Fruit fly (Drosophila melanogaster) whole organism, wandering third instar larva: ENCODE results near the gene Tmtc4.

Source experiments
- CG9705 ChIP-seq: fragments of 200-800 bp; sonication (Bioruptor generic); optimal IDR thresholded peaks from 2 replicates; lab custom pipeline; 2018; ENCODE audit warnings: missing biosample characterization, mild to moderate bottlenecking, missing genetic modification characterization
- CrebA ChIP-seq: fragments of 200-800 bp; sonication (Bioruptor generic); optimal IDR thresholded peaks from 2 replicates; lab custom pipeline; 2016; ENCODE audit warnings: missing biosample characterization, mild to moderate bottlenecking, missing genetic modification characterization, borderline replicate concordance
- Dfd ChIP-seq: fragments of >200 bp; optimal IDR thresholded peaks from 2 replicates; lab custom pipeline; 2017; ENCODE audit warnings: missing biosample characterization, missing genetic modification characterization
- GATAd ChIP-seq: sonication (Bioruptor generic); optimal IDR thresholded peaks from 2 replicates; lab custom pipeline; 2016; ENCODE audit warnings: missing biosample characterization, missing genetic modification characterization
- N ChIP-seq: fragments of >200 bp; optimal IDR thresholded peaks from 2 replicates; lab custom pipeline; 2018; ENCODE audit warnings: missing biosample characterization, missing external identifiers, missing genetic modification characterization
- OdsH ChIP-seq: fragments of 200-800 bp; sonication (Bioruptor generic); optimal IDR thresholded peaks from 2 replicates; lab custom pipeline; 2016; ENCODE audit warnings: missing biosample characterization, mild to moderate bottlenecking, missing genetic modification characterization
- Rel ChIP-seq, 2 experiments: fragments of 200-800 bp; sonication (Bioruptor generic) in 1 of 2; optimal IDR thresholded peaks; 2 replicates in 1 of 2; 3 replicates in 1 of 2; lab custom pipeline; 2016 to 2019; ENCODE audit warnings: mild to moderate bottlenecking in 2 of 2, missing biosample characterization in 2 of 2, missing genetic modification characterization in 2 of 2, moderate library complexity in 1 of 2
- lola ChIP-seq: fragments of >200 bp; optimal IDR thresholded peaks from 2 replicates; lab custom pipeline; 2017; ENCODE audit warnings: missing biosample characterization, missing genetic modification characterization
- usp ChIP-seq: fragments of >200 bp; optimal IDR thresholded peaks from 2 replicates; lab custom pipeline; 2017; ENCODE audit warnings: missing biosample characterization, missing genetic modification characterization

Tmtc4 gene

DNA sequence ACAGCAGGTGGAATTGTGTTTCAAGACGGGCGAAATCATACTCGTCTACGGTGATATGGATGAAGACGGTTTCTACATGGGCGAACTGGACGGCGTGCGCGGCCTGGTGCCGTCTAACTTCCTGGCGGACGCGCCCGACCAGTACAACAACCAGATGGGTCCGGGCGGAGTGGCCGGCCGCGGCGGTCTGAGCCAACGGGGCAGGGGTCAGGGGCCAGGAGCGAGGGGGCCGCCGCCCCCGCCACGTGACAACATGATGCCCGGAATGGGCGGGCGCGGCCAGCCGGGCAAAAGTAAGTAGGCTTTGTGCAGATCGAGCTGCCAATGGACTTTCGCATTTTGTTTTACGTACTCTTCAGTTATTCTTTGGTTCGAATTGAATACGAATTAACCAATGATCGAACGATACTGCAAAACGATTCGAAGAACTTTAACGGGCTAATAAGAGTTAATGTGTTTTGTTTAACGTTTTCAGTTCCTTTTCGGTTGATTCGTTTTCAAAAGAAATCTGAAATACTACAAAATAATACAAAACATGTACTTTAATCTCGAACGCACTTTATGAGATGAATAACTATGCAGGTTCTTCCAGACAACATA lies 42.3 kb downstream of the Tmtc4 start:
- TF ChIP-seq Dfd (GFP tag; lab: Kevin White, UChicago) (peak; percentile 99), OdsH (GFP tag; lab: Kevin White, UChicago) (no peak)

DNA sequence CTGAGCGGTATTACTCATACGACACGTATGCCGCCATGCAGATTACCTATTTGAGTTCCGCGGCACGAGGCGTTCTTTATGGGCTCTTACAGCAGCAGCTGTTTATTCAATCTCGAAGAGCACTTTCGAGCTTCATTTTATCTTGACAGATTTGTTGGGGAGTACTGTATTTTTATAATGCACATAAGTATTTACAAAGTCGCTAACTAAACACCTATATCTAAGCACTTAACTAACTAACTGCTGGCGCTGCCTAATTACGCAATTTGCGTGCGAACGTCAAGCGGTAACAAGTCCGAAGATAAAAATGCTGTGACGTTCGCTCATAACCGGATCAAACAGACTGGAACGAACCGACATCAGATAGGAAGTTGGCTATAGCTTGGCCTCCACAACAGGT lies 51.6 kb downstream of the Tmtc4 start:
- no peak for TF ChIP-seq Rel (GFP tag; optimal IDR thresholded peaks at IDR 0.05; lab: Kevin White, UChicago)
- TF ChIP-seq Rel (tag; optimal IDR thresholded peaks at IDR 0.05; lab: Kevin White, UChicago), result no peak
- no peak for TF ChIP-seq CG9705 (GFP tag; lab: Kevin White, UChicago)
- TF ChIP-seq N (GFP tag; lab: Kevin White, UChicago), result no peak
- no peak for TF ChIP-seq GATAd (GFP tag; lab: Kevin White, UChicago)
- TF ChIP-seq CrebA (GFP tag; lab: Kevin White, UChicago), result no peak
- TF ChIP-seq usp, result no peak
- no peak for TF ChIP-seq OdsH (GFP tag; lab: Kevin White, UChicago)
- no peak for TF ChIP-seq lola
- TF ChIP-seq, all 38 proteins: peak for 0
